Worm (Caenorhabditis elegans): ENCODE data around the gene Y53G8AR.9.

Gene Y53G8AR.9

ce11 chrIII:3273141-3273540 is 47.9 kb downstream of the Y53G8AR.9 start (continued):
- TF ChIP-seq snpc-1.1 (tag; optimal IDR thresholded peaks at IDR 0.05; ENCODE audit: insufficient read depth) = no peak
- no peak for TF ChIP-seq nfyb-1 (GFP tag; IDR thresholded peaks at IDR 0.05)
- no peak for TF ChIP-seq T26A5.8 (tag; optimal IDR thresholded peaks at IDR 0.05)
- no peak for TF ChIP-seq aptf-3 (GFP tag; IDR thresholded peaks at IDR 0.05)
- no peak for TF ChIP-seq cebp-1 (GFP tag; IDR thresholded peaks at IDR 0.05)
- TF ChIP-seq cebp-1 (tag; optimal IDR thresholded peaks at IDR 0.05) = peak; percentile 13
- no peak for TF ChIP-seq athp-1 (tag; optimal IDR thresholded peaks at IDR 0.05)
- TF ChIP-seq bed-2 (GFP tag; IDR thresholded peaks at IDR 0.05) = no peak
- TF ChIP-seq attf-6 (GFP tag; IDR thresholded peaks at IDR 0.05) = no peak
- TF ChIP-seq egl-18 (GFP tag; IDR thresholded peaks at IDR 0.05) = no peak
- TF ChIP-seq attf-3 (GFP tag; conservative IDR thresholded peaks at IDR 0.05) = no peak
- TF ChIP-seq snpc-1.3 (tag; optimal IDR thresholded peaks at IDR 0.05; ENCODE audit: insufficient read depth) = no peak
- TF ChIP-seq Y53G8AR.9 (GFP tag; conservative IDR thresholded peaks at IDR 0.05) = no peak
- no peak for TF ChIP-seq ztf-25 (GFP tag; IDR thresholded peaks at IDR 0.05)
- TF ChIP-seq F23B12.7 (tag; optimal IDR thresholded peaks at IDR 0.05; ENCODE audit: insufficient read depth) = no peak
- TF ChIP-seq dox-1 (GFP tag; IDR thresholded peaks at IDR 0.05) = 0 out of 2 replicates have a peak, but pooled peaks have one; percentile 6
- no peak for TF ChIP-seq aptf-2 (GFP tag; conservative IDR thresholded peaks at IDR 0.05)
- no peak for TF ChIP-seq ztf-26 (tag; optimal IDR thresholded peaks at IDR 0.05)
- no peak for TF ChIP-seq lsl-1 (GFP tag; optimal IDR thresholded peaks at IDR 0.05)
- peak; percentile 10 for TF ChIP-seq lin-40 (tag; optimal IDR thresholded peaks at IDR 0.05)
- TF ChIP-seq mel-28 (tag; optimal IDR thresholded peaks at IDR 0.05; ENCODE audit: borderline replicate concordance) = no peak

ce11 chrIII:3271682-3272081 is 49.4 kb downstream of the Y53G8AR.9 start:
- TF ChIP-seq pha-4 (tag; optimal IDR thresholded peaks at IDR 0.05) (no peak), lin-40 (tag; optimal IDR thresholded peaks at IDR 0.05) (peak; percentile 91), lin-35 (GFP tag; optimal IDR thresholded peaks at IDR 0.05) (peak in 1 of 3 experiments; percentile 6), madf-3 (GFP tag; IDR thresholded peaks at IDR 0.05) (no peak), K12H6.12 (tag; optimal IDR thresholded peaks at IDR 0.05) (peak; percentile 46), hmg-1.2 (GFP tag; IDR thresholded peaks at IDR 0.05) (peak; percentile 86), zfh-2 (GFP tag; conservative IDR thresholded peaks at IDR 0.05) (peak; percentile 96), chd-7 (tag; optimal IDR thresholded peaks at IDR 0.05) (peak; percentile 53), lin-54 (GFP tag; optimal IDR thresholded peaks at IDR 0.05) (peak; percentile 20), nhr-80 (tag; optimal IDR thresholded peaks at IDR 0.05) (peak; percentile 58), lin-26 (GFP tag; IDR thresholded peaks at IDR 0.05) (0 out of 2 replicates have a peak, but pooled peaks have one; percentile 15), D2030.7 (GFP tag; IDR thresholded peaks at IDR 0.05) (no peak), egrh-3 (GFP tag; IDR thresholded peaks at IDR 0.05) (peak; percentile 81), attf-5 (GFP tag; optimal IDR thresholded peaks at IDR 0.05) (peak; percentile 35), dox-1 (GFP tag; IDR thresholded peaks at IDR 0.05) (peak; percentile 76), F57C9.4 (tag; optimal IDR thresholded peaks at IDR 0.05) (no peak), B0019.2 (GFP tag; conservative IDR thresholded peaks at IDR 0.05) (no peak), B0336.3 (GFP tag; IDR thresholded peaks at IDR 0.05) (peak; percentile 68), ceh-27 (GFP tag; optimal IDR thresholded peaks at IDR 0.05) (peak; percentile 33), ztf-26 (tag; optimal IDR thresholded peaks at IDR 0.05) (peak; percentile 83), ets-4 (GFP tag; optimal IDR thresholded peaks at IDR 0.05) (peak; percentile 15), Y56A3A.18 (GFP tag; IDR thresholded peaks at IDR 0.05) (0 out of 2 replicates have a peak, but pooled peaks have one; percentile 30), madf-10 (tag; optimal IDR thresholded peaks at IDR 0.05) (no peak), ama-1 (optimal IDR thresholded peaks at IDR 0.05) (no peak), ama-1 (GFP tag; optimal IDR thresholded peaks at IDR 0.05) (no peak), atf-7 (tag; optimal IDR thresholded peaks at IDR 0.05) (peak; percentile 5), somi-1 (GFP tag; optimal IDR thresholded peaks at IDR 0.05) (peak; percentile 90), madf-8 (GFP tag; conservative IDR thresholded peaks at IDR 0.05) (no peak), repo-1 (tag; optimal IDR thresholded peaks at IDR 0.05) (peak; percentile 32), zim-3 (tag; optimal IDR thresholded peaks at IDR 0.05) (no peak), egl-18 (GFP tag; IDR thresholded peaks at IDR 0.05) (no peak), K11D2.4 (GFP tag; IDR thresholded peaks at IDR 0.05) (peak; percentile 68; the same call in 1 of the 2 replicates)
